Fruit fly (Drosophila melanogaster): Measurements from ENCODE around the gene sr.

DNA sequence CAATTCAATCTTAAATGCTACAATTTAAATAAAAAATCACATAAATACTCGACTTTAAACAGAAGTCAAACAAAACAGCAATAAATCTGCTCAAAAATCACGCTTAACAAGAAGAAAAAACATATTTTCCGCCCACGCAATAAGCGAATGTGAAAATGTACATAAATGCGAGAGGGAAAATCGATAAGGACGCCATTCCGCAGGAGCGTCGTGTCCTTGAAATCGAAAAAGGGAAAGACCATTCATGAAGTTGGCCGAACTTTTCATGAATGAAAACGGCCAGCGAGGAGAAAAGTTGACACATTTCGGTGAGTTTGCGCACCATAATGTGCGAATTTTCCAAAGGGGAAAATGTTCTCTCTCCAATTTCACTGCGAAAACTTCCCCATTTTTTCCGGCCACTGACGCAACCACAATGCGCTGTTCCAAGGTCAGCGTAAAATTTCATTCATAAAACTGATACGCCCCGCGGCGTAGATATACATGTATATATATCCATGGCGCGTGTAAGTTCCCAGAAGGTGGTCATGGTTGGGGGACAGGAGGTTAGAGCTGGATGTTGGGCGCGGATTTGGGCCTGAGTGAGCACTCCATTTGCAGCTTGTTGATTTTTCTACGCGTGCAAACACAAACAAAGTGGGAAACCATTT, 69.7 kb downstream of the sr start:
- TF ChIP-seq fd59A (GFP tag; optimal IDR thresholded peaks at IDR 0.05) (no peak), CG32006 (GFP tag; optimal IDR thresholded peaks at IDR 0.05) (no peak), Sox14 (GFP tag; optimal IDR thresholded peaks at IDR 0.05) (no peak), CG16779 (tag; optimal IDR thresholded peaks at IDR 0.05) (no peak), acj6 (GFP tag; optimal IDR thresholded peaks at IDR 0.05) (no peak), achi (GFP tag; optimal IDR thresholded peaks at IDR 0.05) (no peak), CG3032 (tag; optimal IDR thresholded peaks at IDR 0.05) (no peak), CG3919 (GFP tag; optimal IDR thresholded peaks at IDR 0.05) (no peak), Hr39 (GFP tag; optimal IDR thresholded peaks at IDR 0.05) (no peak), spab (GFP tag; optimal IDR thresholded peaks at IDR 0.05) (no peak), lz (GFP tag; optimal IDR thresholded peaks at IDR 0.05) (no peak)

Data from whole organism, prepupa.